Worm (Caenorhabditis elegans): ENCODE results near the gene oac-57.

oac-57 gene

DNA sequence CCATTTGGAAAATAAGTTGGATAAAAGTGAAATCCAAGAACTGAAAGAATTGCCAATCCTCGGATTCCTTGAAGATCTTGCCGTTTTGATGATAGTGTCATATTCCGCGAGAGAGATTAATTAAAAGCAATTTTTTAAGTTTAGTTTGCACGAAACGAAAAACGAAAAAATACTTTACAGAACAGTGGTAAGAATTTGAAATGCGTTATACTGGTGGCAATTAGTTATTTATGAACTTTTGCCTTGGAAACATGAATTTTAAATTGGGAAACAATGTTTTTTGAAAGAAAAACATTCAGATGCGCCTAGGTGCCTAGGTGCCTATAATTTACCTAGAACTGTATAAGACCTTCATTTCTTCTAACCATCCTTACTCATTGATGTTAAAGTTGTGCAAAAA lies at the start of gene oac-57:
TSS of gene oac-57 (minus strand) at position 101 of the 400 bp plus-strand sequence.
- TF ChIP-seq hmbx-1 (tag; optimal IDR thresholded peaks at IDR 0.05) (no peak), sea-1 (GFP tag; conservative IDR thresholded peaks at IDR 0.05) (no peak), B0310.2 (tag; optimal IDR thresholded peaks at IDR 0.05) (no peak), tbx-37 (GFP tag; conservative IDR thresholded peaks at IDR 0.05) (no peak), F13C5.2 (tag; optimal IDR thresholded peaks at IDR 0.05) (no peak)

DNA sequence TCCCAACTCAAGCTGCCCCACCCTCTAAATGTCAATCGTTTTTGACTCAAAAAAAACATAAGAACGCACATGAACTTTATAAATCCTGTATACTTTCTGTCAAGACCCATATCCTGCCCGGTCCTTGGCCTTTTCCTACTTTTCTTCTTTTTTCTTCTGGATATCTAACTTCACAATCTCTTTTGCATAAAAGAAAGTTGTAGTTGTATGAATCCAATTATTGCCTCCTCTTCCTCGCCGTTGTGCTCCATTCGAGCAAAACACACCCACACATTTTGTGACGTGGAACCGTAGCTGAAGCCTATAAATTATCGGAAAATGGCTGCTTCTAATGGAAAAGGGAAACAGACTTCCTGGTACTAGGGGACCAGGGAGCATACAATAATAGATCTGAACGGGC lies 42.6 kb upstream of the oac-57 start:
- TF ChIP-seq ceh-36 (tag; optimal IDR thresholded peaks at IDR 0.05), result no peak
- no peak for TF ChIP-seq flt-1 (GFP tag; IDR thresholded peaks at IDR 0.05)
- no peak for TF ChIP-seq pes-1 (GFP tag; IDR thresholded peaks at IDR 0.05)

DNA sequence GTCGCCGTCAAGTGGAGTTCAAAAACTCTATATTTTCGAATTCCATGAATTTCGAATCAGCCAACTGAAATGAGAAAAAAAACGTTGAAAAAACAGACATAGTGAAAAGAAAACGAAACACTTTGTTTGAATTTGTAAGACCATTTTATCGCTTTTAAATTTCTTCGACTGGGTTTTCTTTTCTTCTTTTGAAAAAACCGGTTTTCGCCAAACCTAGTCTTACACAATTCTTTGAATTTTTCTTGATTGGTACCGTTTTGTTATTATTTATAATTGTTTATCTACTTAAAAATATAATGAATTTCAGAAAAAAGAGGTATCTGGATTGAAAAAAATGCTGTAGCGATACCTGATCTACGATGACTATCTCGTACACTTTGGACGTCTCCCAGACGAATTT lies 42.0 kb upstream of the oac-57 start, which contains the start of gene best-22:
TSS of gene best-22 (plus strand) at position 301 of the 400 bp plus-strand sequence.
- TF ChIP-seq hmbx-1 (tag; optimal IDR thresholded peaks at IDR 0.05) (no peak), ceh-13 (GFP tag; optimal IDR thresholded peaks at IDR 0.05) (no peak), B0310.2 (tag; optimal IDR thresholded peaks at IDR 0.05) (no peak), sea-1 (GFP tag; conservative IDR thresholded peaks at IDR 0.05) (no peak), ama-1 (optimal IDR thresholded peaks at IDR 0.05) (no peak), tra-4 (tag; optimal IDR thresholded peaks at IDR 0.05) (no peak), hnd-1 (tag; optimal IDR thresholded peaks at IDR 0.05) (no peak), hmg-4 (GFP tag; optimal IDR thresholded peaks at IDR 0.05) (no peak), scrt-1 (GFP tag; IDR thresholded peaks at IDR 0.05) (no peak), ets-7 (tag; optimal IDR thresholded peaks at IDR 0.05) (no peak)

DNA sequence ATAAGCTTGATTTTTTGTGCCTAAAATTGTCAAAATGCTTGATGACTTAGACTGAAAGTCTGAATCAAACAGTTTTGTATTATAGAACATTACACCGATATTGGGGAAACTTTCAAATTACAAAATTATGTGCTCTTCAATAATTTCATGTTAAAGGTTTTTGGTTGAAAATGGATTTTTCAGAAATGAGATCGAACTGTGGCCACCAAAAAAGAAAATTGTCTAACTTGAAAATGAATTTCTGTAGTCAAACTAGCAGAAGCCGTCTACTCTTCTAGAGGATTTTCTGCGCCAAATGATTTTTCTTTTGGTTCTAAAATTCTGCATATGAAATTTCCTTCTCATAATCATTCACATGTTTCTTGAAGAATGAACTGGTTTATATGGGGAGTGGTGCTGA lies 33.3 kb upstream of the oac-57 start:
- TF ChIP-seq sea-1 (GFP tag; conservative IDR thresholded peaks at IDR 0.05), result no peak
- no peak for TF ChIP-seq ets-7 (tag; optimal IDR thresholded peaks at IDR 0.05)
- TF ChIP-seq F13C5.2 (tag; optimal IDR thresholded peaks at IDR 0.05), result no peak
- no peak for TF ChIP-seq flt-1 (GFP tag; IDR thresholded peaks at IDR 0.05)
- no peak for TF ChIP-seq B0310.2 (tag; optimal IDR thresholded peaks at IDR 0.05)
- no peak for TF ChIP-seq ceh-36 (tag; optimal IDR thresholded peaks at IDR 0.05)
- TF ChIP-seq aly-1 (tag; optimal IDR thresholded peaks at IDR 0.05), result no peak
- no peak for TF ChIP-seq hnd-1 (tag; optimal IDR thresholded peaks at IDR 0.05)
- TF ChIP-seq tra-4 (tag; optimal IDR thresholded peaks at IDR 0.05), result no peak
- TF ChIP-seq tbx-37 (GFP tag; conservative IDR thresholded peaks at IDR 0.05), result no peak
- TF ChIP-seq hmbx-1 (tag; optimal IDR thresholded peaks at IDR 0.05), result no peak
- no peak for TF ChIP-seq tbx-11 (GFP tag; IDR thresholded peaks at IDR 0.05)

DNA sequence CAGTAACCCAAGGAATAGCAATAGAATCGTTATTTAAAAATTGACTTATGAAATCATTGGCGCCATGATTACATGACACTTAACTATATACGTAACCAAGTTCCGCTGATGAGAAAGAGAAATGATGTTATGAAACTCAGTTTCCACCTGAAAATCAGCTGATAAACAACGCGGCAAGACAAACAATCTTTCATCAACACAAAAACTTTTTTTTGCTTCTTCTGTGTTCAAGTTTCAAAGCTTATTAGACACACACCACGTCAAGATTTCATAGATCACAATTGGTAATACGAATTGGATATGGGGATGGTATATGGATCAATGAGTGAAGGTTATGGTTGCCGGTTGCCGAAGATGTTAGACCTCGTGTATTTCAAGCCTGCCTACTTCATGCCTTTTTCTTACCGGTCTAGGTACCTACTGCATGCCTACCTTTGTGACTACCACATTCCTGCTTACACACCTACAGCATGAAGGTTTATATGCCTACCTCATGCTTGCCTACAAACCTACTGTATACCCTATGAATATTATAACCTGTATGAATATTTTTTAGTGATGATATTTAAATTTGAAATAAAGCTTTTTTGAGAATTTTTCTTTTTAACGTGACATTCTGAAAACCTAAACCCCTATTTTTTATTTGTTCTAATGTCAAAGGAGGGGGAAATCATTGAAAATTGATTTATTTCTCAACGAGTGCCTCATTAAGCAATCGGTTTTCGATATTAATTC lies 29.4 kb upstream of the oac-57 start, which contains the start of the genes F19B6.10 and wht-5:
TSS of gene F19B6.10 (plus strand) at position 301 of the 735 bp plus-strand sequence.
TSS of gene wht-5 (plus strand) at position 685 of the 735 bp plus-strand sequence.
- TF ChIP-seq ama-1 (optimal IDR thresholded peaks at IDR 0.05) (no peak), tbx-37 (GFP tag; conservative IDR thresholded peaks at IDR 0.05) (no peak), pes-1 (GFP tag; IDR thresholded peaks at IDR 0.05) (no peak), flt-1 (GFP tag; IDR thresholded peaks at IDR 0.05) (no peak), tbx-11 (GFP tag; IDR thresholded peaks at IDR 0.05) (no peak), hmbx-1 (tag; optimal IDR thresholded peaks at IDR 0.05) (no peak), aly-1 (tag; optimal IDR thresholded peaks at IDR 0.05) (no peak), B0310.2 (tag; optimal IDR thresholded peaks at IDR 0.05) (no peak), hmg-4 (GFP tag; optimal IDR thresholded peaks at IDR 0.05) (no peak), ceh-36 (tag; optimal IDR thresholded peaks at IDR 0.05) (no peak), F13C5.2 (tag; optimal IDR thresholded peaks at IDR 0.05) (no peak), scrt-1 (GFP tag; IDR thresholded peaks at IDR 0.05) (no peak), hnd-1 (tag; optimal IDR thresholded peaks at IDR 0.05) (no peak), ets-7 (tag; optimal IDR thresholded peaks at IDR 0.05) (no peak), sea-1 (GFP tag; conservative IDR thresholded peaks at IDR 0.05) (no peak), tra-4 (tag; optimal IDR thresholded peaks at IDR 0.05) (no peak), ceh-13 (GFP tag; optimal IDR thresholded peaks at IDR 0.05) (no peak)

DNA sequence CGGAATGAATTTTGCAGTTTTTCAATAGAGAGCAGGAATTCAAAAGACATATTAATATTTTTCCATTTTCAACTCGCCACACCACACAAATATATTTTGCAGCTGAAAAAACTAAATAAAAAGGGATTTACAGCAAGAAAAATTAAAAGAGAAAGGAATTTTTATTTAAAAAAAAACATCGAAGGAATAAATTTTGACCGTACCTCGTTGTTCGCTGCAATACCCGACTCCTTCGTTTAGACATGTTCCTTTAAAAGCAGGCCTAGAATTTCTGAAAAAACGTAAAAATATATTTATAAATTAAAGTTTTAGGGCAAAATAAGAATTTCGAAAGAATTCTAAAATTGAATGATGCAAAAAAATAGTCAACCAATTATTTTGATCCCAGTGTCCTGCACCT lies 28.2 kb upstream of the oac-57 start, which contains the start of gene F19B6.1:
TSS of gene F19B6.1 (minus strand) at position 278 of the 400 bp plus-strand sequence.
- TF ChIP-seq aly-1 (tag; optimal IDR thresholded peaks at IDR 0.05), result no peak
- TF ChIP-seq hmg-4 (GFP tag; optimal IDR thresholded peaks at IDR 0.05), result no peak
- TF ChIP-seq hnd-1 (tag; optimal IDR thresholded peaks at IDR 0.05), result no peak
- TF ChIP-seq pes-1 (GFP tag; IDR thresholded peaks at IDR 0.05), result no peak
- TF ChIP-seq F13C5.2 (tag; optimal IDR thresholded peaks at IDR 0.05), result no peak
- TF ChIP-seq flt-1 (GFP tag; IDR thresholded peaks at IDR 0.05), result no peak
- TF ChIP-seq ceh-36 (tag; optimal IDR thresholded peaks at IDR 0.05), result no peak
- TF ChIP-seq B0310.2 (tag; optimal IDR thresholded peaks at IDR 0.05), result no peak
- no peak for TF ChIP-seq ceh-13 (GFP tag; optimal IDR thresholded peaks at IDR 0.05)
- TF ChIP-seq ama-1 (optimal IDR thresholded peaks at IDR 0.05), result no peak
- no peak for TF ChIP-seq tra-4 (tag; optimal IDR thresholded peaks at IDR 0.05)
- TF ChIP-seq ets-7 (tag; optimal IDR thresholded peaks at IDR 0.05), result no peak
- TF ChIP-seq tbx-37 (GFP tag; conservative IDR thresholded peaks at IDR 0.05), result no peak
- TF ChIP-seq sea-1 (GFP tag; conservative IDR thresholded peaks at IDR 0.05), result no peak
- TF ChIP-seq scrt-1 (GFP tag; IDR thresholded peaks at IDR 0.05), result no peak
- no peak for TF ChIP-seq tbx-11 (GFP tag; IDR thresholded peaks at IDR 0.05)
- TF ChIP-seq hmbx-1 (tag; optimal IDR thresholded peaks at IDR 0.05), result no peak

DNA sequence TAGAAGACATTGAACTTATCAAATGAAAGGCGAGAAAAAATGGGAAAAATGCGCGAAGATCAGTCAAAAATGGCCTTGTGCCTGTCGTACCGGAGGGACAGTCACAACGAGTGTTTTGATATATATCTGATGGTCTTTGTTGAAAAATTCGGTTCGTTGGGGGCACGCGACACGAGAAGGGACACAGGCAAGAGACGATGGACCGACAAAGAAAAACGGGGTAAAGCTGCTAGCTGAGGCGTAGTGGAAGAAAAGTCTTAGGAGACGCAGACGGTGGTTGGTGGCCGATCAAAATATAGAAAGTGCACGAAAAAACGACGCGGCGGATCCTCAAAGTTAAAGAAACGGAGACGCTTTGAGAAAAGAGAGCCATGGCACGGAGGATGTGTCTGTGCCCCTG lies 27.6 kb upstream of the oac-57 start:
- no peak for TF ChIP-seq tbx-37 (GFP tag; conservative IDR thresholded peaks at IDR 0.05)
- TF ChIP-seq ama-1 (optimal IDR thresholded peaks at IDR 0.05), result no peak
- no peak for TF ChIP-seq hnd-1 (tag; optimal IDR thresholded peaks at IDR 0.05)
- no peak for TF ChIP-seq hmg-4 (GFP tag; optimal IDR thresholded peaks at IDR 0.05)
- no peak for TF ChIP-seq B0310.2 (tag; optimal IDR thresholded peaks at IDR 0.05)
- TF ChIP-seq hmbx-1 (tag; optimal IDR thresholded peaks at IDR 0.05), result no peak
- TF ChIP-seq pes-1 (GFP tag; IDR thresholded peaks at IDR 0.05), result no peak
- no peak for TF ChIP-seq ets-7 (tag; optimal IDR thresholded peaks at IDR 0.05)
- TF ChIP-seq scrt-1 (GFP tag; IDR thresholded peaks at IDR 0.05), result no peak
- TF ChIP-seq F13C5.2 (tag; optimal IDR thresholded peaks at IDR 0.05), result no peak
- no peak for TF ChIP-seq flt-1 (GFP tag; IDR thresholded peaks at IDR 0.05)
- TF ChIP-seq tbx-11 (GFP tag; IDR thresholded peaks at IDR 0.05), result no peak
- no peak for TF ChIP-seq ceh-36 (tag; optimal IDR thresholded peaks at IDR 0.05)
- no peak for TF ChIP-seq aly-1 (tag; optimal IDR thresholded peaks at IDR 0.05)
- TF ChIP-seq ceh-13 (GFP tag; optimal IDR thresholded peaks at IDR 0.05), result no peak
- TF ChIP-seq sea-1 (GFP tag; conservative IDR thresholded peaks at IDR 0.05), result no peak
- TF ChIP-seq tra-4 (tag; optimal IDR thresholded peaks at IDR 0.05), result no peak

Data from whole organism, early embryonic.